Fruit fly (Drosophila melanogaster): ENCODE data around the gene Uch-L5.

The Uch-L5 gene

dm6 chr3L:9426656-9427294 is 50.0 kb downstream of the Uch-L5 start, which contains the start of the genes Atat and Shc (continued):
- peak; percentile 99 for TF ChIP-seq gsb (GFP tag; IDR thresholded peaks at IDR 0.05)
- TF ChIP-seq bsh (GFP tag; optimal IDR thresholded peaks at IDR 0.05), result peak; percentile 72 to 98
- TF ChIP-seq BtbVII (GFP tag; optimal IDR thresholded peaks at IDR 0.05), result peak; percentile 95
- TF ChIP-seq da (GFP tag; optimal IDR thresholded peaks at IDR 0.05), result peak; percentile 99
- peak; percentile 89 for TF ChIP-seq kah (GFP tag; optimal IDR thresholded peaks at IDR 0.05)
- peak; percentile 94 for TF ChIP-seq ftz-f1 (GFP tag; optimal IDR thresholded peaks at IDR 0.05)
- peak; percentile 98 for TF ChIP-seq CG1603 (tag; optimal IDR thresholded peaks at IDR 0.05)
- TF ChIP-seq sqz (GFP tag; optimal IDR thresholded peaks at IDR 0.05), result peak; percentile 74
- peak; percentile 96 for TF ChIP-seq CG16813 (GFP tag; IDR thresholded peaks at IDR 0.05; ENCODE audit: partially characterized antibody)
- peak; percentile 99 for TF ChIP-seq CG11398 (GFP tag; optimal IDR thresholded peaks at IDR 0.05)
- TF ChIP-seq Eip74EF (GFP tag; optimal IDR thresholded peaks at IDR 0.05), result peak in 1 of 2 experiments; percentile 89
- TF ChIP-seq luna (GFP tag; optimal IDR thresholded peaks at IDR 0.05), result peak; percentile 99
- TF ChIP-seq CG12942 (GFP tag; optimal IDR thresholded peaks at IDR 0.05), result peak; percentile 100
- peak; percentile 98 for TF ChIP-seq seq (GFP tag; IDR thresholded peaks at IDR 0.05)
- TF ChIP-seq wdn (GFP tag; IDR thresholded peaks at IDR 0.05), result peak; percentile 99
- TF ChIP-seq CG2199 (GFP tag; IDR thresholded peaks at IDR 0.05), result peak; percentile 99
- peak; percentile 99 for TF ChIP-seq B-H2 (GFP tag; optimal IDR thresholded peaks at IDR 0.05)
- TF ChIP-seq CG11093 (GFP tag; IDR thresholded peaks at IDR 0.05), result peak; percentile 100
- peak; percentile 100 for TF ChIP-seq HmgZ (tag; optimal IDR thresholded peaks at IDR 0.05)
- peak; percentile 100 for TF ChIP-seq jumu (GFP tag; optimal IDR thresholded peaks at IDR 0.05)
- peak; percentile 91 for TF ChIP-seq Nf-YC (tag; optimal IDR thresholded peaks at IDR 0.05)
- TF ChIP-seq CG11456 (GFP tag; IDR thresholded peaks at IDR 0.05), result peak; percentile 100
- TF ChIP-seq Hr3 (GFP tag; optimal IDR thresholded peaks at IDR 0.05), result peak; percentile 100
- TF ChIP-seq Side (GFP tag; optimal IDR thresholded peaks at IDR 0.05), result peak; percentile 99
- TF ChIP-seq B-H1 (GFP tag; IDR thresholded peaks at IDR 0.05), result peak; percentile 99
- TF ChIP-seq Gsc (GFP tag; IDR thresholded peaks at IDR 0.05), result peak; percentile 99
- TF ChIP-seq crol (GFP tag; IDR thresholded peaks at IDR 0.05), result peak; percentile 85
- no peak for TF ChIP-seq usp (GFP tag; optimal IDR thresholded peaks at IDR 0.05)
- peak; percentile 99 for TF ChIP-seq Atf6 (GFP tag; IDR thresholded peaks at IDR 0.05)
- TF ChIP-seq pb (GFP tag; optimal IDR thresholded peaks at IDR 0.05), result peak; percentile 99
- peak; percentile 99 for TF ChIP-seq CG10959 (GFP tag; IDR thresholded peaks at IDR 0.05)
- TF ChIP-seq CG5953 (GFP tag; IDR thresholded peaks at IDR 0.05), result peak; percentile 98
- peak; percentile 100 for TF ChIP-seq Aef1 (GFP tag; IDR thresholded peaks at IDR 0.05)
- peak in 1 of 2 experiments; percentile 77 for TF ChIP-seq crp (GFP tag; optimal IDR thresholded peaks at IDR 0.05)
- TF ChIP-seq Hmr (GFP tag; optimal IDR thresholded peaks at IDR 0.05), result peak; percentile 99
- peak; percentile 99 for TF ChIP-seq CG13424 (tag; optimal IDR thresholded peaks at IDR 0.05)
- peak; percentile 89 for TF ChIP-seq Opbp (GFP tag; IDR thresholded peaks at IDR 0.05; ENCODE audit: partially characterized antibody)
- peak; percentile 99 for TF ChIP-seq CG17612 (GFP tag; IDR thresholded peaks at IDR 0.05)
- peak; percentile 100 for TF ChIP-seq CG4404 (GFP tag; IDR thresholded peaks at IDR 0.05)
- TF ChIP-seq CG34224 (GFP tag; IDR thresholded peaks at IDR 0.05; ENCODE audit: partially characterized antibody), result peak; percentile 86
- TF ChIP-seq ap (GFP tag; IDR thresholded peaks at IDR 0.05), result peak; percentile 99
- peak; percentile 99 for TF ChIP-seq fd96Cb (tag; optimal IDR thresholded peaks at IDR 0.05)
- peak; percentile 100 for TF ChIP-seq CG30403 (GFP tag; optimal IDR thresholded peaks at IDR 0.05)
- peak; percentile 92 for TF ChIP-seq sna (GFP tag; IDR thresholded peaks at IDR 0.05; ENCODE audit: partially characterized antibody)
- peak; percentile 77 for TF ChIP-seq CG9437 (GFP tag; optimal IDR thresholded peaks at IDR 0.05)
- TF ChIP-seq ERR (GFP tag; optimal IDR thresholded peaks at IDR 0.05), result peak; percentile 99
- TF ChIP-seq sim (GFP tag; IDR thresholded peaks at IDR 0.05), result peak; percentile 95
- TF ChIP-seq gt (GFP tag; IDR thresholded peaks at IDR 0.05), result peak; percentile 99
- peak; percentile 98 for TF ChIP-seq CG18476 (GFP tag; optimal IDR thresholded peaks at IDR 0.05)
- TF ChIP-seq Atf-2 (GFP tag; optimal IDR thresholded peaks at IDR 0.05), result peak; percentile 99
